Worm (Caenorhabditis elegans) whole organism, young adult: ENCODE measurements around the gene srz-91.

ENCODE experiments used
- D2030.7 ChIP-seq: fragments of 200-800 bp; sonication (Bioruptor generic); IDR thresholded peaks from 2 replicates; pipeline ENCODE4 v1.3.6; 2022; ENCODE audit warnings: missing genetic modification reagents, missing genetic modification characterization, missing compliant biosample characterization
- F33H1.4 ChIP-seq: fragments of 200-800 bp; sonication (Bioruptor generic); IDR thresholded peaks from 2 replicates; pipeline ENCODE4 v1.3.6; 2022; ENCODE audit warnings: missing genetic modification reagents, missing genetic modification characterization, missing compliant biosample characterization
- F37B4.10 ChIP-seq: fragments of 200-800 bp; sonication (Bioruptor generic); IDR thresholded peaks from 2 replicates; pipeline ENCODE4 v1.3.6; 2022; ENCODE audit warnings: missing genetic modification characterization, missing compliant biosample characterization
- F55B11.4 ChIP-seq: sonication (generic microtip); optimal IDR thresholded peaks from 2 replicates; lab custom pipeline; 2016; ENCODE audit warnings: missing compliant biosample characterization, missing genetic modification characterization, borderline replicate concordance; ENCODE audit not compliant: insufficient read depth
- F57A8.1 ChIP-seq: fragments of 200-800 bp; sonication (Bioruptor generic); optimal IDR thresholded peaks from 2 replicates; lab custom pipeline; 2018; ENCODE audit warnings: mild to moderate bottlenecking, missing genetic modification characterization, moderate library complexity, missing compliant biosample characterization
- atf-7 ChIP-seq: sonication (generic microtip); optimal IDR thresholded peaks from 2 replicates; lab custom pipeline; 2017; ENCODE audit warnings: mild to moderate bottlenecking, missing genetic modification characterization, missing compliant biosample characterization
- attf-6 ChIP-seq: fragments of 200-800 bp; sonication (Bioruptor generic); IDR thresholded peaks from 2 replicates; pipeline ENCODE4 v1.3.6; 2022; ENCODE audit warnings: missing genetic modification reagents, missing genetic modification characterization, missing compliant biosample characterization
- bed-2 ChIP-seq: fragments of 200-800 bp; sonication (Bioruptor generic); IDR thresholded peaks from 2 replicates; pipeline ENCODE4 v1.3.6; 2022; ENCODE audit warnings: missing genetic modification reagents, missing genetic modification characterization, missing compliant biosample characterization
- hmg-20 ChIP-seq: fragments of 200-800 bp; sonication (Bioruptor generic); IDR thresholded peaks from 2 replicates; pipeline ENCODE4 v1.3.6; 2022; ENCODE audit warnings: missing genetic modification reagents, missing genetic modification characterization, missing compliant biosample characterization
- hrde-1 ChIP-seq: sonication (generic microtip); optimal IDR thresholded peaks from 2 replicates; lab custom pipeline; 2016; ENCODE audit warnings: missing genetic modification characterization, mild to moderate bottlenecking, missing compliant biosample characterization, moderate library complexity, missing genotype, missing genetic modification reagents, borderline replicate concordance
- lin-35 ChIP-seq, 3 experiments: fragments of 150-350 bp in 2 of 3; sonication (generic microtip) in 1 of 3; optimal IDR thresholded peaks; 2 replicates each; lab custom pipeline; 2014 to 2018; ENCODE audit warnings: missing biosample characterization in 3 of 3, missing genetic modification characterization in 3 of 3, missing genetic modification reagents in 3 of 3
- lsl-1 ChIP-seq: fragments of 200-800 bp; sonication (Bioruptor generic); optimal IDR thresholded peaks from 2 replicates; lab custom pipeline; 2018; ENCODE audit warnings: mild to moderate bottlenecking, missing genetic modification characterization, moderate library complexity, missing compliant biosample characterization
- madf-10 ChIP-seq: sonication (generic microtip); optimal IDR thresholded peaks from 2 replicates; lab custom pipeline; 2016; ENCODE audit warnings: mild to moderate bottlenecking, missing genetic modification characterization, missing compliant biosample characterization
- madf-6 ChIP-seq: fragments of 200-800 bp; sonication (Bioruptor generic); IDR thresholded peaks from 2 replicates; pipeline ENCODE4 v1.3.6; 2022; ENCODE audit warnings: missing genetic modification reagents, missing genetic modification characterization, missing compliant biosample characterization
- madf-8 ChIP-seq: fragments of 200-800 bp; sonication (Bioruptor generic); conservative IDR thresholded peaks from 2 replicates; pipeline ENCODE4 v1.3.6; 2022; ENCODE audit warnings: missing genetic modification reagents, missing genetic modification characterization, missing compliant biosample characterization
- nhr-80 ChIP-seq: sonication (generic microtip); optimal IDR thresholded peaks from 2 replicates; lab custom pipeline; 2016; ENCODE audit warnings: missing genetic modification characterization, missing compliant biosample characterization
- rcor-1 ChIP-seq: fragments of 200-800 bp; sonication (Bioruptor generic); IDR thresholded peaks from 2 replicates; pipeline ENCODE4 v1.3.6; 2022; ENCODE audit warnings: missing genetic modification reagents, missing genetic modification characterization, missing compliant biosample characterization
- sdz-38 ChIP-seq: sonication (generic microtip); optimal IDR thresholded peaks from 2 replicates; lab custom pipeline; 2016; ENCODE audit warnings: missing genotype, missing genetic modification characterization, missing compliant biosample characterization
- snpc-1.1 ChIP-seq: sonication (generic microtip); optimal IDR thresholded peaks from 2 replicates; lab custom pipeline; 2017; ENCODE audit warnings: missing genetic modification characterization, mild to moderate bottlenecking, missing compliant biosample characterization, antibody characterized with exemption, moderate library complexity, missing genotype, missing genetic modification reagents; ENCODE audit not compliant: insufficient read depth
- snpc-4 ChIP-seq, 5 experiments: fragments of 150-350 bp in 1 of 5; sonication (generic microtip) in 4 of 5; optimal IDR thresholded peaks; 2 replicates each; lab custom pipeline; 2014 to 2018; ENCODE audit warnings: missing genetic modification characterization in 5 of 5, missing biosample characterization in 3 of 5, antibody characterized with exemption in 2 of 5, mild to moderate bottlenecking in 2 of 5, missing compliant biosample characterization in 2 of 5, missing genotype in 2 of 5, moderate library complexity in 2 of 5, missing genetic modification reagents in 1 of 5
- sptf-2 ChIP-seq: fragments of 200-800 bp; sonication (Bioruptor generic); optimal IDR thresholded peaks from 2 replicates; lab custom pipeline; 2018; ENCODE audit warnings: mild to moderate bottlenecking, missing genetic modification characterization, missing compliant biosample characterization
- tlf-1 ChIP-seq: fragments of 200-800 bp; sonication (Bioruptor generic); optimal IDR thresholded peaks from 2 replicates; lab custom pipeline; 2018; ENCODE audit warnings: mild to moderate bottlenecking, missing genetic modification characterization, missing compliant biosample characterization
- zfh-2 ChIP-seq: fragments of 200-800 bp; sonication (Bioruptor generic); conservative IDR thresholded peaks from 2 replicates; pipeline ENCODE4 v1.3.6; 2022; ENCODE audit warnings: missing genetic modification reagents, missing genetic modification characterization, missing compliant biosample characterization
- ztf-22 ChIP-seq: fragments of 200-800 bp; sonication (Bioruptor generic); optimal IDR thresholded peaks from 2 replicates; lab custom pipeline; 2018; ENCODE audit warnings: mild to moderate bottlenecking, missing genetic modification characterization, moderate library complexity, missing compliant biosample characterization
- ztf-28 ChIP-seq: fragments of 200-800 bp; sonication (Bioruptor generic); IDR thresholded peaks from 2 replicates; pipeline ENCODE4 v1.3.6; 2022; ENCODE audit warnings: missing genetic modification reagents, missing genetic modification characterization, missing compliant biosample characterization
- ztf-3 ChIP-seq: fragments of 200-800 bp; sonication (Bioruptor generic); optimal IDR thresholded peaks from 2 replicates; lab custom pipeline; 2018; ENCODE audit warnings: mild to moderate bottlenecking, missing genetic modification characterization, missing compliant biosample characterization

srz-91 gene

DNA sequence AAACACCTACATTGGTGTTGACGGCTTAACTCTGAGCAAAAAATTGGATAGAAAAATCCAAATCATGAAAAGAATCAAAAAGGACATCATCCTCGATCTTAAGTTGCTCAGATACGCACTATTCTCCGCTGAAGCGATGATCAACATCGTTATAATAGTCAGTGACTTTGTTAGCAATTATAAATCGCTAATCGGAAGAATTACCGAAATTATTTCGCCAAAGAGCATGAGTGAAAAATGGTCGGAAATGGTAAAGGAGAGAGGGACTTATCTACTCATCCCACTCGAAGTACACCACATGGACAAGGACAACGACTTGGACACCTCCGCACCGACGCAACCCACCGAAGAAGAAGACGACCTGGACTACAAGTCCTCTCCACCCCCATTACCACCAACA lies 27.9 kb upstream of the srz-91 start:
- TF ChIP-seq sdz-38 (tag; lab: Kevin White, UChicago) (no peak), snpc-1.1 (tag; lab: Kevin White, UChicago) (no peak), rcor-1 (no peak), lsl-1 (GFP tag; lab: Kevin White, UChicago) (no peak), F57A8.1 (no peak), madf-10 (tag; lab: Kevin White, UChicago) (no peak), sptf-2 (GFP tag; lab: Kevin White, UChicago) (no peak), hmg-20 (GFP tag; lab: Robert Waterston, UW) (no peak), madf-8 (GFP tag; lab: Robert Waterston, UW) (no peak), F55B11.4 (tag; lab: Kevin White, UChicago) (no peak), ztf-22 (GFP tag; lab: Kevin White, UChicago) (no peak), lin-35 (GFP tag; optimal IDR thresholded peaks at IDR 0.05; lab: Kevin White, UChicago) (no peak), attf-6 (GFP tag; lab: Robert Waterston, UW) (no peak), atf-7 (tag; lab: Kevin White, UChicago) (no peak), F33H1.4 (GFP tag; lab: Robert Waterston, UW) (no peak), bed-2 (GFP tag; lab: Robert Waterston, UW) (no peak), D2030.7 (GFP tag; lab: Robert Waterston, UW) (no peak), zfh-2 (GFP tag; lab: Robert Waterston, UW) (no peak)

DNA sequence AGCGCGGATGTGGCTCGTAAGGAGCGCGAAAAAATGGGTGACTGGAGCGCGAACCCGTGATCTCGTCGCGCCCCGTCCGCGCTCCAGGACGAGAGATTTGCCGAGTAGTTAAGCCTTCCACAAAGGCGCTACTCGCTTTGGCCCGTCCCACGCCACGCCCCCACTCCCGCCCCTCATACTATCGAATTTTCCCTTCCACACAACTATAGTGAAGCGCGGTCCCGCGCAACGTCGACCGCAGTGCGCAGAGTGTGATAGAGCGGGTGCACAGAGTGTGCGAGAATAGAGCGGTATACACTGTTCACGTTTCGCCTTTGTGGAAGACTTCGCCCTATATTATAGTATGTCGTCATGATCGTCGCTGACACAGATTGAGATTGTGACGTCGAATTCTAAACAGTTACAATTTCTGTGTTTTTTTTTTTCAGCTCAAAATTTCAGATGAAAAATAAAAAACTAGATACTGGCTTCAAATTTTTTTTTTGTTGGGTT lies 23.5 kb upstream of the srz-91 start, which contains the start of gene fbxa-133:
fbxa-133 (plus strand) TSS at position 442 of the 492 bp plus-strand sequence.
- 0 out of 2 replicates have a peak, but pooled peaks have one; percentile 64 for TF ChIP-seq F37B4.10

DNA sequence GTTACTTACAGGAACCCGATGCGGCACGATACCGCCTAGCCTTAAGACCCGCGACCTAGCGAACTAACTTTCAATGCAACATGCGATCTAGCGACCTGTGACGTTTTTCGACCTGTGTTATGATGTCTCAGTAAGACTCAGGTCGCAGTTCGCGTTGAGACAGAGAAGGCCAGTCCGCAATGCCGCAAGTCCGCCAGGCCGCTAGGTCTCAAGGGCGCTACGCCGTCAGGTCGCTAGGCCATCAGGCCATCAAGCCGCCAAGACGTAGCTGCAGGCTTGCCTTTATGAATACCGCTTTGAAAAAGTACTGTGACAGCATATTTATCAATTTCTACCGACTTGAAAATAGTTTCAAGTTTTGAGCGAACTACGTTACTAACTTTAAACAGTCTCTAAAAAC lies 12.2 kb upstream of the srz-91 start:
- TF ChIP-seq hrde-1 (tag; lab: Kevin White, UChicago) (no peak), zfh-2 (GFP tag; lab: Robert Waterston, UW) (peak; percentile 70)

DNA sequence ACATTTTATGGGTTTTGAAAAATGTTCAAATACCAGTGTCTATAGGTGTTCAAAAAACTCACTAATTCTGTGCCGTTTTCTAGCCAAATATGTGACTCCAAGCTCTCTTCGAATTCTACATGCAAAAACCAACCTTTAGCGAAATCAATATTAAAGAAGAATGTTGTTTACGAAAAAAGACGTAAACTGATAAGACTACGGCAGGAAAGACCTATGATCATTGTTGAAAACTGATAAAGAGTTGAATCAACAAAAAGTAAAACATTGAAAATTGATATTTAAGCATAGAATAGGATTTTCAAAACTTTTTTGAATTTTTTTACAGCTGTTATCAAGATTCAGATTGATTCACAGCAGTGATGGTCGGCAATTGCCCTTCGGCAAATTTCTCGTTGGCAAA lies 9.1 kb upstream of the srz-91 start, which contains the start of gene Y6G8.2:
Y6G8.2 (minus strand) TSS at position 147 of the 400 bp plus-strand sequence.
- TF ChIP-seq tlf-1 (GFP tag; lab: Kevin White, UChicago) (no peak), ztf-28 (GFP tag; lab: Robert Waterston, UW) (no peak), nhr-80 (tag; lab: Kevin White, UChicago) (peak; percentile 41), snpc-4 (GFP tag; optimal IDR thresholded peaks at IDR 0.05; lab: Kevin White, UChicago) (no peak), snpc-4 (tag; optimal IDR thresholded peaks at IDR 0.05; lab: Kevin White, UChicago) (peak in 3 of 4 experiments; percentile 30 to 73 (median 47)), ztf-3 (GFP tag; lab: Kevin White, UChicago) (no peak)

DNA sequence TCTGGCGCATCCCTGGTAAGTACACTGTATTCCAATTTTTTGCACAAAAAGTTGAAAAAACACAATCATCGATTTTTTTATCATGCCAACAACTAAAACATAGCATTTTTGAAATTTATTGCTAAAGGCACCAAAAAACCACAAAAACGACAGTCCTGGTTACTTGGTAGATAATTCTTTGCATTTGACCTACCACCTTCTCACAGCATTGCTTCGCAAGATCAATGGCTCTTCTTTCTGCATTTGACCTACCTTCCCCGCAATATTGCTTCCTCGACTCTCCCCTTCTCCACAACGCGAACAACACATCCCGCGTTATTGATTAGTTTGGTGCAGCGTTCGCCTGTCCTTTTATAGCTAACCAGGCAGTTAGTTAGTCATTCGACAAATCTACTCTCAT lies 6.4 kb upstream of the srz-91 start, which contains the start of gene ztf-25:
ztf-25 (plus strand) TSS at position 301 of the 400 bp plus-strand sequence.
- 0 out of 2 replicates have a peak, but pooled peaks have one; percentile 25 for TF ChIP-seq madf-6 (GFP tag; lab: Robert Waterston, UW)
- no peak for TF ChIP-seq sdz-38 (tag; lab: Kevin White, UChicago)

DNA sequence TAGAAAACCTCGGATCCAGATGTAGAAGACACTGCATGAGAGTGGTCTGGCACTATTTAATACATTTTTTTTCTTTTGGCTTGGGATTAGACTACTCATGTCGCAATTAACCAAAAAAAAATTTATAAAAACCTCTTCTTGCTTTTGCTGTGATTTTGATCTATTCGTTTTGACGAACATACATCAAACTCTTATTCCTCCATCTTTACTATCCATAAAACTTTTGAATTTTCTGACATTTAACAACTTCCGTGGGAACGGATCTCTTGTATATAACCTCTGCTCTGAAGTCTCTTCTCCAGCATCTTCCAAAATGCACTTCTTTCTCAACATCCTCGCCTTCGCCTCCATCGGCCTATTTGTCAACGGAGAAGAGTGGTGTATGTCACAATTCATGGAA lies 1.8 kb upstream of the srz-91 start, which contains the start of gene Y6G8.16:
Y6G8.16 (plus strand) TSS at position 301 of the 400 bp plus-strand sequence.
- TF ChIP-seq F37B4.10: 0 out of 2 replicates have a peak, but pooled peaks have one; percentile 39
- TF ChIP-seq, all 124 proteins: peak for 1; not testable (repeated sequence) for 123
